Worm (Caenorhabditis elegans): Measurements from ENCODE around the gene Y38A10A.2.
A peak's percentile ranks its signal among the peaks of the same experiment; 100 is the strongest.

The Y38A10A.2 gene

ce11 chrV:6100492-6101004 lies 37.3 kb upstream of the Y38A10A.2 start, which contains the start of gene crt-1 (continued):
- TF ChIP-seq ets-4 (GFP tag; optimal IDR thresholded peaks at IDR 0.05) (peak; percentile 87), nfya-1 (tag; optimal IDR thresholded peaks at IDR 0.05; ENCODE audit: borderline replicate concordance, insufficient read depth) (no peak), snpc-4 (GFP tag; optimal IDR thresholded peaks at IDR 0.05) (no peak), snpc-4 (tag; optimal IDR thresholded peaks at IDR 0.05) (peak; percentile 29 to 77 (median 56)), F49E8.2 (tag; optimal IDR thresholded peaks at IDR 0.05; ENCODE audit: insufficient read depth) (no peak), cebp-1 (GFP tag; IDR thresholded peaks at IDR 0.05) (no peak), cebp-1 (tag; optimal IDR thresholded peaks at IDR 0.05) (peak; percentile 85), ama-1 (optimal IDR thresholded peaks at IDR 0.05) (no peak), ama-1 (GFP tag; optimal IDR thresholded peaks at IDR 0.05) (no peak), unc-62 (GFP tag; optimal IDR thresholded peaks at IDR 0.05) (no peak), nhr-120 (GFP tag; IDR thresholded peaks at IDR 0.05) (no peak), ztf-26 (tag; optimal IDR thresholded peaks at IDR 0.05) (peak; percentile 81), nhr-179 (tag; optimal IDR thresholded peaks at IDR 0.05) (no peak), F39B2.1 (GFP tag; IDR thresholded peaks at IDR 0.05) (no peak), lin-54 (GFP tag; optimal IDR thresholded peaks at IDR 0.05) (peak; percentile 86), aptf-3 (GFP tag; IDR thresholded peaks at IDR 0.05) (0 out of 2 replicates have a peak, but pooled peaks have one; percentile 52), C17E4.6 (GFP tag; IDR thresholded peaks at IDR 0.05) (no peak), lin-26 (GFP tag; IDR thresholded peaks at IDR 0.05) (peak; percentile 65; the same call in 1 of the 2 replicates), zim-3 (tag; optimal IDR thresholded peaks at IDR 0.05) (no peak), Y95B8A.8 (GFP tag; IDR thresholded peaks at IDR 0.05) (no peak), tbp1 (GFP tag; optimal IDR thresholded peaks at IDR 0.05) (peak; percentile 63), Y53F4B.3 (GFP tag; IDR thresholded peaks at IDR 0.05) (no peak), madf-3 (GFP tag; IDR thresholded peaks at IDR 0.05) (0 out of 2 replicates have a peak, but pooled peaks have one; percentile 59), ztf-3 (GFP tag; optimal IDR thresholded peaks at IDR 0.05) (peak; percentile 50), tbx-9 (tag; optimal IDR thresholded peaks at IDR 0.05; ENCODE audit: borderline replicate concordance) (no peak), chd-7 (tag; optimal IDR thresholded peaks at IDR 0.05) (peak; percentile 88), T26A5.8 (tag; optimal IDR thresholded peaks at IDR 0.05) (no peak), zfh-2 (GFP tag; conservative IDR thresholded peaks at IDR 0.05) (peak; percentile 99), F57A8.1 (GFP tag; optimal IDR thresholded peaks at IDR 0.05) (no peak), lsl-1 (GFP tag; optimal IDR thresholded peaks at IDR 0.05) (no peak), mxl-1 (tag; optimal IDR thresholded peaks at IDR 0.05) (no peak), ceh-40 (GFP tag; IDR thresholded peaks at IDR 0.05) (no peak; the same call in 1 of the 2 replicates), ceh-27 (GFP tag; optimal IDR thresholded peaks at IDR 0.05) (peak; percentile 89), ceh-58 (GFP tag; IDR thresholded peaks at IDR 0.05) (no peak), Y53G8AR.9 (GFP tag; conservative IDR thresholded peaks at IDR 0.05) (peak; percentile 77), ztf-22 (GFP tag; optimal IDR thresholded peaks at IDR 0.05) (peak; percentile 29), let-526 (GFP tag; IDR thresholded peaks at IDR 0.05) (peak; percentile 82), snpc-3.4 (tag; optimal IDR thresholded peaks at IDR 0.05) (no peak), ceh-100 (GFP tag; IDR thresholded peaks at IDR 0.05) (no peak; the same call in 1 of the 2 replicates), cebp-2 (GFP tag; IDR thresholded peaks at IDR 0.05) (no peak), F52B5.7 (tag; optimal IDR thresholded peaks at IDR 0.05) (peak; percentile 58), lin-35 (GFP tag; optimal IDR thresholded peaks at IDR 0.05) (peak in 1 of 3 experiments; percentile 78), attf-5 (GFP tag; optimal IDR thresholded peaks at IDR 0.05) (peak; percentile 78), D2030.7 (GFP tag; IDR thresholded peaks at IDR 0.05) (peak; percentile 36; the same call in 1 of the 2 replicates), tlf-1 (GFP tag; optimal IDR thresholded peaks at IDR 0.05) (peak; percentile 72), K12H6.12 (tag; optimal IDR thresholded peaks at IDR 0.05) (peak; percentile 88), lir-1 (GFP tag; conservative IDR thresholded peaks at IDR 0.05) (0 out of 2 replicates have a peak, but pooled peaks have one; percentile 26), egrh-3 (GFP tag; IDR thresholded peaks at IDR 0.05) (peak; percentile 32; the same call in 1 of the 2 replicates), attf-3 (GFP tag; conservative IDR thresholded peaks at IDR 0.05) (0 out of 2 replicates have a peak, but pooled peaks have one; percentile 32)
